Worm (Caenorhabditis elegans): ENCODE data around the gene C35D6.3.

- TF ChIP-seq dmd-6 (GFP tag; IDR thresholded peaks at IDR 0.05), result no peak
- TF ChIP-seq zfp-3 (GFP tag; conservative IDR thresholded peaks at IDR 0.05), result no peak
- TF ChIP-seq hlh-30 (tag; optimal IDR thresholded peaks at IDR 0.05; ENCODE audit: insufficient read depth), result no peak
- TF ChIP-seq egl-27 (tag; optimal IDR thresholded peaks at IDR 0.05), result no peak
- no peak for TF ChIP-seq ceh-28 (tag; optimal IDR thresholded peaks at IDR 0.05)
- TF ChIP-seq mdt-29 (GFP tag; IDR thresholded peaks at IDR 0.05), result no peak
- no peak for TF ChIP-seq fos-1 (tag; optimal IDR thresholded peaks at IDR 0.05)
- no peak for TF ChIP-seq nhr-28 (tag; optimal IDR thresholded peaks at IDR 0.05)
- no peak for TF ChIP-seq unc-62 (GFP tag; optimal IDR thresholded peaks at IDR 0.05 in 1 of 2)
- no peak for TF ChIP-seq unc-62 (tag; optimal IDR thresholded peaks at IDR 0.05)
- no peak for TF ChIP-seq pha-4 (GFP tag; IDR thresholded peaks at IDR 0.05)
- TF ChIP-seq pha-4 (tag; optimal IDR thresholded peaks at IDR 0.05), result no peak
Measured at ce11 chrIV:16320410-16320809, 26.2 kb upstream of the C35D6.3 start, which contains the start of gene K03D3.5.

Data from whole organism, L4 larva.